Worm (Caenorhabditis elegans) whole organism, L3 larva: ENCODE data around the gene C12D8.13.

Source experiments
- R02D3.7 ChIP-seq: fragments of 150-350 bp; optimal IDR thresholded peaks from 2 replicates; lab custom pipeline; 2014; ENCODE audit warnings: missing biosample characterization, missing genetic modification characterization
- aly-2 ChIP-seq: fragments of 150-350 bp; optimal IDR thresholded peaks from 2 replicates; lab custom pipeline; 2014; ENCODE audit warnings: missing biosample characterization, missing genetic modification characterization
- ceh-9 ChIP-seq: sonication (generic microtip); optimal IDR thresholded peaks from 2 replicates; lab custom pipeline; 2018; ENCODE audit warnings: missing biosample characterization, missing genetic modification characterization
- daf-12 ChIP-seq: fragments of 150-350 bp; optimal IDR thresholded peaks from 2 replicates; lab custom pipeline; 2014; ENCODE audit warnings: missing biosample characterization, missing genetic modification reagents, missing genetic modification characterization
- egl-27 ChIP-seq: sonication (generic microtip); optimal IDR thresholded peaks from 4 replicates; lab custom pipeline; 2017; ENCODE audit warnings: missing biosample characterization, missing genetic modification reagents, missing genetic modification characterization
- fos-1 ChIP-seq: fragments of 150-350 bp; optimal IDR thresholded peaks from 2 replicates; lab custom pipeline; 2014; ENCODE audit warnings: missing biosample characterization, missing genetic modification characterization
- nfya-1 ChIP-seq: sonication (generic microtip); optimal IDR thresholded peaks from 2 replicates; lab custom pipeline; 2017; ENCODE audit warnings: missing genetic modification characterization, mild to moderate bottlenecking, missing compliant biosample characterization, antibody characterized with exemption, moderate library complexity; ENCODE audit not compliant: insufficient read depth
- nhr-11 ChIP-seq: fragments of 150-350 bp; optimal IDR thresholded peaks from 2 replicates; lab custom pipeline; 2014; ENCODE audit warnings: missing biosample characterization, missing genetic modification characterization
- nhr-23 ChIP-seq: fragments of 150-350 bp; optimal IDR thresholded peaks from 2 replicates; lab custom pipeline; 2014; ENCODE audit warnings: missing biosample characterization, missing genetic modification reagents, missing genetic modification characterization
- pha-4 ChIP-seq: fragments of 150-350 bp; optimal IDR thresholded peaks from 2 replicates; lab custom pipeline; 2014; ENCODE audit warnings: missing biosample characterization, missing genetic modification reagents, missing genetic modification characterization
- ztf-11 ChIP-seq: fragments of 150-350 bp; optimal IDR thresholded peaks from 2 replicates; lab custom pipeline; 2014; ENCODE audit warnings: missing biosample characterization, missing genetic modification characterization
- ztf-4 ChIP-seq: fragments of 150-350 bp; optimal IDR thresholded peaks from 2 replicates; lab custom pipeline; 2014; ENCODE audit warnings: missing biosample characterization, missing genetic modification characterization

DNA sequence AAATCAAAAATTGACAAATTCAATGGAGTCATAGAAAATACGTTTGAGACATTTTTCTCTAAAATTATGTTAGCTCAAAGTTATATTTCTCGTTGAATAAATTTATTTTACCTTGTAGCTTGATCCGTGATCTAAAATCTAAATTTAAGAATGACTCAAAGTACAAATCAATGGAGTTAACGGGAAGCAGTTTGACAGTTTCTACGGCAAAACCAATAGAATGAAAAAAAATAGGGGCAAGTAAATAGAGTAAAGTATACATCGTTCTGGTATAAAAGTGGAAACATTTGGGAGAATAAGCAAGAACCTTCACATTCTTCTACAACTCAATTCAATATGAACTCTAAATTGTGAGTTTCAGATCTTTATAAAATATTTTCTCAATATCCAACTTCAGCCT lies 10.4 kb upstream of the C12D8.13 start, which contains the start of gene fipr-6:
- TF ChIP-seq pha-4 = no peak
- no peak for TF ChIP-seq fos-1
- no peak for TF ChIP-seq daf-12
- TF ChIP-seq egl-27 = no peak
- TF ChIP-seq aly-2 = no peak
- no peak for TF ChIP-seq ztf-4 (tag; lab: Kevin White, UChicago)
- no peak for TF ChIP-seq R02D3.7 (tag; lab: Kevin White, UChicago)
- TF ChIP-seq nhr-23 (tag; lab: Kevin White, UChicago) = no peak
- no peak for TF ChIP-seq nfya-1 (tag; lab: Kevin White, UChicago)
- no peak for TF ChIP-seq ztf-11 (tag; lab: Kevin White, UChicago)
- TF ChIP-seq nhr-11 = no peak
- TF ChIP-seq ceh-9 (tag; lab: Kevin White, UChicago) = no peak
